Worm (Caenorhabditis elegans) whole organism, L2 larva: ENCODE data around the gene tag-250.

Source experiments
- C34F6.9 ChIP-seq: fragments of 150-350 bp; optimal IDR thresholded peaks from 2 replicates; lab custom pipeline; 2014; ENCODE audit warnings: missing biosample characterization, missing genetic modification characterization
- F13H6.1 ChIP-seq: sonication (generic microtip); optimal IDR thresholded peaks from 2 replicates; lab custom pipeline; 2016; ENCODE audit warnings: missing genetic modification characterization, missing compliant biosample characterization
- R02D3.7 ChIP-seq: fragments of 150-350 bp; optimal IDR thresholded peaks from 2 replicates; lab custom pipeline; 2014; ENCODE audit warnings: missing biosample characterization, missing genetic modification characterization
- ZK546.5 ChIP-seq: sonication (generic microtip); optimal IDR thresholded peaks from 2 replicates; lab custom pipeline; 2017; ENCODE audit warnings: missing biosample characterization, missing genetic modification characterization
- alr-1 ChIP-seq: fragments of 150-350 bp; optimal IDR thresholded peaks from 2 replicates; lab custom pipeline; 2014; ENCODE audit warnings: missing biosample characterization, missing genetic modification characterization
- ama-1 ChIP-seq: fragments of 150-350 bp; optimal IDR thresholded peaks from 2 replicates; lab custom pipeline; 2018; ENCODE audit warnings: inconsistent platforms
- blmp-1 ChIP-seq: sonication (generic microtip); optimal IDR thresholded peaks from 2 replicates; lab custom pipeline; 2017; ENCODE audit warnings: missing genetic modification characterization, mild to moderate bottlenecking, missing compliant biosample characterization, antibody characterized with exemption, moderate library complexity; ENCODE audit not compliant: insufficient read depth
- ceh-16 ChIP-seq: fragments of 150-350 bp; optimal IDR thresholded peaks from 2 replicates; lab custom pipeline; 2014; ENCODE audit warnings: missing biosample characterization, missing genetic modification characterization
- ceh-82 ChIP-seq: fragments of 150-350 bp; optimal IDR thresholded peaks from 2 replicates; lab custom pipeline; 2014; ENCODE audit warnings: missing biosample characterization, missing genetic modification characterization
- crh-2 ChIP-seq: sonication (generic microtip); optimal IDR thresholded peaks from 2 replicates; lab custom pipeline; 2017; ENCODE audit warnings: missing biosample characterization, missing genetic modification characterization
- dmd-4 ChIP-seq: sonication (generic microtip); optimal IDR thresholded peaks from 2 replicates; lab custom pipeline; 2017; ENCODE audit warnings: missing biosample characterization, missing genetic modification characterization
- elt-1 ChIP-seq: fragments of 150-350 bp; optimal IDR thresholded peaks from 2 replicates; lab custom pipeline; 2014; ENCODE audit warnings: missing biosample characterization, missing genetic modification characterization
- elt-3 ChIP-seq: sonication (generic microtip); optimal IDR thresholded peaks from 2 replicates; lab custom pipeline; 2017; ENCODE audit warnings: missing biosample characterization, missing genetic modification characterization
- fos-1 ChIP-seq: fragments of 150-350 bp; optimal IDR thresholded peaks from 2 replicates; lab custom pipeline; 2014; ENCODE audit warnings: missing biosample characterization, missing genetic modification characterization
- gmeb-1 ChIP-seq: fragments of 150-350 bp; optimal IDR thresholded peaks from 2 replicates; lab custom pipeline; 2014; ENCODE audit warnings: missing biosample characterization, missing genetic modification characterization
- lin-11 ChIP-seq: fragments of 150-350 bp; sonication (generic microtip); optimal IDR thresholded peaks from 2 replicates; lab custom pipeline; 2014; ENCODE audit warnings: missing biosample characterization, missing genetic modification characterization, inconsistent platforms, mixed read lengths
- lin-13 ChIP-seq: fragments of 150-350 bp; optimal IDR thresholded peaks from 2 replicates; lab custom pipeline; 2014; ENCODE audit warnings: missing biosample characterization, missing genetic modification reagents, missing genetic modification characterization
- lin-39 ChIP-seq: fragments of 150-350 bp; optimal IDR thresholded peaks from 2 replicates; lab custom pipeline; 2014; ENCODE audit warnings: missing biosample characterization, missing genetic modification reagents, missing genetic modification characterization
- lsy-2 ChIP-seq, 2 experiments: fragments of 150-350 bp in 1 of 2; sonication (generic microtip) in 1 of 2; optimal IDR thresholded peaks; 2 replicates each; lab custom pipeline; 2014 to 2017; ENCODE audit warnings: missing biosample characterization in 2 of 2, missing genetic modification characterization in 2 of 2
- mab-5 ChIP-seq: fragments of 150-350 bp; optimal IDR thresholded peaks from 2 replicates; lab custom pipeline; 2014; ENCODE audit warnings: missing biosample characterization, missing genetic modification characterization
- mbf-1 ChIP-seq: sonication (generic microtip); optimal IDR thresholded peaks from 2 replicates; lab custom pipeline; 2017; ENCODE audit warnings: missing biosample characterization, missing genetic modification characterization
- mdl-1 ChIP-seq, 2 experiments: fragments of 150-350 bp in 1 of 2; sonication (generic microtip) in 1 of 2; optimal IDR thresholded peaks; 2 replicates each; lab custom pipeline; 2017; ENCODE audit warnings: missing biosample characterization in 2 of 2, missing genetic modification characterization in 2 of 2
- nhr-10 ChIP-seq: sonication (generic microtip); optimal IDR thresholded peaks from 2 replicates; lab custom pipeline; 2017; ENCODE audit warnings: missing biosample characterization, missing genetic modification characterization
- nhr-11 ChIP-seq: fragments of 150-350 bp; optimal IDR thresholded peaks from 2 replicates; lab custom pipeline; 2014; ENCODE audit warnings: missing biosample characterization, missing genetic modification characterization
- nhr-12 ChIP-seq: fragments of 150-350 bp; optimal IDR thresholded peaks from 2 replicates; lab custom pipeline; 2014; ENCODE audit warnings: missing biosample characterization, missing genetic modification characterization
- nhr-129 ChIP-seq: fragments of 150-350 bp; optimal IDR thresholded peaks from 2 replicates; lab custom pipeline; 2014; ENCODE audit warnings: missing biosample characterization, missing genetic modification characterization
- nhr-21 ChIP-seq: fragments of 150-350 bp; optimal IDR thresholded peaks from 2 replicates; lab custom pipeline; 2014; ENCODE audit warnings: missing biosample characterization, missing genetic modification characterization
- nhr-23 ChIP-seq: fragments of 150-350 bp; optimal IDR thresholded peaks from 2 replicates; lab custom pipeline; 2014; ENCODE audit warnings: missing biosample characterization, missing genetic modification reagents, missing genetic modification characterization
- nhr-237 ChIP-seq: fragments of 150-350 bp; optimal IDR thresholded peaks from 2 replicates; lab custom pipeline; 2014; ENCODE audit warnings: missing biosample characterization, missing genetic modification characterization
- nhr-25 ChIP-seq: fragments of 150-350 bp; sonication (generic microtip); optimal IDR thresholded peaks from 3 replicates; lab custom pipeline; 2014; ENCODE audit warnings: missing biosample characterization, missing genetic modification characterization
- nhr-6 ChIP-seq: fragments of 150-350 bp; optimal IDR thresholded peaks from 2 replicates; lab custom pipeline; 2014; ENCODE audit warnings: missing biosample characterization, missing genetic modification characterization
- nhr-77 ChIP-seq: fragments of 150-350 bp; optimal IDR thresholded peaks from 2 replicates; lab custom pipeline; 2014; ENCODE audit warnings: missing biosample characterization, missing genetic modification characterization
- peb-1 ChIP-seq: fragments of 150-350 bp; optimal IDR thresholded peaks from 2 replicates; lab custom pipeline; 2014; ENCODE audit warnings: missing biosample characterization, missing genetic modification characterization
- sem-4 ChIP-seq: fragments of 150-350 bp; optimal IDR thresholded peaks from 2 replicates; lab custom pipeline; 2014; ENCODE audit warnings: missing biosample characterization, missing genetic modification reagents, missing genetic modification characterization
- skn-1 ChIP-seq: sonication (generic microtip); optimal IDR thresholded peaks from 2 replicates; lab custom pipeline; 2017; ENCODE audit warnings: missing biosample characterization, missing genetic modification characterization
- sma-3 ChIP-seq: sonication (generic microtip); optimal IDR thresholded peaks from 2 replicates; lab custom pipeline; 2016; ENCODE audit warnings: missing genetic modification reagents, missing genetic modification characterization, missing compliant biosample characterization
- sma-9 ChIP-seq, 2 experiments: fragments of 150-350 bp in 1 of 2; sonication (generic microtip) in 1 of 2; optimal IDR thresholded peaks; 2 replicates each; lab custom pipeline; 2014 to 2016; ENCODE audit warnings: missing genetic modification characterization in 2 of 2, mild to moderate bottlenecking in 1 of 2, missing biosample characterization in 1 of 2, missing compliant biosample characterization in 1 of 2, missing genetic modification reagents in 1 of 2, moderate library complexity in 1 of 2
- snpc-4 ChIP-seq: fragments of 150-350 bp; optimal IDR thresholded peaks from 2 replicates; lab custom pipeline; 2014; ENCODE audit warnings: missing biosample characterization, missing genetic modification characterization
- unc-39 ChIP-seq: fragments of 150-350 bp; optimal IDR thresholded peaks from 2 replicates; lab custom pipeline; 2014; ENCODE audit warnings: missing biosample characterization, missing genetic modification characterization
- unc-55 ChIP-seq: fragments of 150-350 bp; sonication (generic microtip); optimal IDR thresholded peaks from 3 replicates; lab custom pipeline; 2014; ENCODE audit warnings: missing biosample characterization, missing genetic modification reagents, missing genetic modification characterization
- unc-62 ChIP-seq: fragments of 150-350 bp; optimal IDR thresholded peaks from 2 replicates; lab custom pipeline; 2014; ENCODE audit warnings: missing biosample characterization, missing genetic modification reagents, missing genetic modification characterization
- zag-1 ChIP-seq: fragments of 150-350 bp; optimal IDR thresholded peaks from 2 replicates; lab custom pipeline; 2014; ENCODE audit warnings: missing biosample characterization, missing genetic modification characterization
- ztf-11 ChIP-seq: sonication (generic microtip); optimal IDR thresholded peaks from 2 replicates; lab custom pipeline; 2017; ENCODE audit warnings: missing biosample characterization, missing genetic modification characterization
- ztf-4 ChIP-seq: fragments of 150-350 bp; optimal IDR thresholded peaks from 2 replicates; lab custom pipeline; 2014; ENCODE audit warnings: missing biosample characterization, missing genetic modification characterization

Gene tag-250

ce11 chrIII:7924821-7925220 lies at the start of gene tag-250:
Gene tag-250 (minus strand): TSS chrIII:7924921.
- TF ChIP-seq sem-4 (no peak), ztf-4 (tag; lab: Kevin White, UChicago) (no peak), ama-1 (lab: Kevin White, UChicago) (no peak), zag-1 (tag; lab: Kevin White, UChicago) (no peak)

- TF ChIP-seq snpc-4 (tag; lab: Kevin White, UChicago) (no peak), unc-39 (tag; lab: Kevin White, UChicago) (no peak), unc-62 (GFP tag; lab: Kevin White, UChicago) (no peak), nhr-237 (no peak), nhr-21 (peak; percentile 33), fos-1 (peak; percentile 29), lsy-2 (tag; optimal IDR thresholded peaks at IDR 0.05; lab: Kevin White, UChicago) (peak in 1 of 2 experiments; percentile 39), ceh-16 (no peak), elt-1 (tag; lab: Kevin White, UChicago) (no peak), alr-1 (tag; lab: Kevin White, UChicago) (no peak), nhr-129 (tag; lab: Kevin White, UChicago) (peak; percentile 65), nhr-25 (tag; lab: Kevin White, UChicago) (peak; percentile 41), ama-1 (lab: Kevin White, UChicago) (peak; percentile 57), gmeb-1 (tag; lab: Kevin White, UChicago) (no peak), ztf-4 (tag; lab: Kevin White, UChicago) (peak; percentile 45), peb-1 (tag; lab: Kevin White, UChicago) (no peak), ceh-82 (tag; lab: Kevin White, UChicago) (no peak), crh-2 (tag; lab: Kevin White, UChicago) (peak; percentile 6), zag-1 (tag; lab: Kevin White, UChicago) (no peak), sma-9 (GFP tag; optimal IDR thresholded peaks at IDR 0.05; lab: Kevin White, UChicago) (peak; percentile 33), sma-9 (tag; optimal IDR thresholded peaks at IDR 0.05; lab: Kevin White, UChicago) (no peak), C34F6.9 (peak; percentile 15), blmp-1 (tag; lab: Kevin White, UChicago) (peak; percentile 83)
Measured at ce11 chrIII:7973968-7974607, 49.4 kb upstream of the tag-250 start.

- TF ChIP-seq nhr-23 (tag; lab: Kevin White, UChicago) (no peak), ztf-4 (tag; lab: Kevin White, UChicago) (peak; percentile 55), nhr-12 (tag; lab: Kevin White, UChicago) (peak; percentile 28), lin-11 (peak; percentile 90), nhr-10 (tag; lab: Kevin White, UChicago) (no peak), crh-2 (tag; lab: Kevin White, UChicago) (peak; percentile 93), sem-4 (peak; percentile 75), mdl-1 (tag; optimal IDR thresholded peaks at IDR 0.05; lab: Kevin White, UChicago) (peak in 1 of 2 experiments; percentile 61), nhr-21 (peak; percentile 94), fos-1 (peak; percentile 80), ztf-11 (tag; lab: Kevin White, UChicago) (no peak), nhr-129 (tag; lab: Kevin White, UChicago) (peak; percentile 93), elt-1 (tag; lab: Kevin White, UChicago) (no peak), dmd-4 (no peak), nhr-11 (no peak), lin-13 (GFP tag; lab: Kevin White, UChicago) (peak; percentile 89), ceh-82 (tag; lab: Kevin White, UChicago) (no peak), peb-1 (tag; lab: Kevin White, UChicago) (no peak), skn-1 (tag; lab: Kevin White, UChicago) (peak; percentile 52), unc-39 (tag; lab: Kevin White, UChicago) (no peak), elt-3 (tag; lab: Kevin White, UChicago) (no peak), alr-1 (tag; lab: Kevin White, UChicago) (no peak), C34F6.9 (peak; percentile 92), ceh-16 (peak; percentile 56), sma-3 (GFP tag; lab: Kevin White, UChicago) (peak; percentile 94), F13H6.1 (tag; lab: Kevin White, UChicago) (peak; percentile 90), lin-39 (tag; lab: Kevin White, UChicago) (no peak), mab-5 (tag; lab: Kevin White, UChicago) (peak; percentile 86), snpc-4 (tag; lab: Kevin White, UChicago) (peak; percentile 73), zag-1 (tag; lab: Kevin White, UChicago) (peak; percentile 52), R02D3.7 (peak; percentile 50), nhr-77 (tag; lab: Kevin White, UChicago) (peak; percentile 80), nhr-6 (tag; lab: Kevin White, UChicago) (peak; percentile 27), ama-1 (lab: Kevin White, UChicago) (no peak), sma-9 (GFP tag; optimal IDR thresholded peaks at IDR 0.05; lab: Kevin White, UChicago) (peak; percentile 95), sma-9 (tag; optimal IDR thresholded peaks at IDR 0.05; lab: Kevin White, UChicago) (no peak), ZK546.5 (peak; percentile 47), unc-55 (peak; percentile 97), lsy-2 (tag; optimal IDR thresholded peaks at IDR 0.05; lab: Kevin White, UChicago) (peak; percentile 86 to 95), mbf-1 (no peak), nhr-237 (no peak), unc-62 (GFP tag; lab: Kevin White, UChicago) (peak; percentile 26)
Measured at ce11 chrIII:7973201-7973767, 48.6 kb upstream of the tag-250 start, which contains the start of the genes eef-1B.1 and aco-2. Gene eef-1B.1 (minus strand): TSS chrIII:7973386. Gene aco-2 (plus strand): TSS chrIII:7973717.
